Worm (Caenorhabditis elegans): ENCODE results near the gene nlp-18.

- no peak for TF ChIP-seq W03F9.2 (tag; optimal IDR thresholded peaks at IDR 0.05)
- no peak for TF ChIP-seq him-1 (tag; optimal IDR thresholded peaks at IDR 0.05)
These were observed 10.8 kb upstream of the nlp-18 start, which contains the start of gene cey-1 for ce11 chrII:11041027-11041426.
